Worm (Caenorhabditis elegans) whole organism, L1 larva: Measurements from ENCODE around the gene mrpl-37.

Experiments
- C16A3.4 ChIP-seq: fragments of 150-350 bp; optimal IDR thresholded peaks from 2 replicates; lab custom pipeline; 2014; ENCODE audit warnings: missing biosample characterization, missing genetic modification characterization
- F16B12.6 ChIP-seq: fragments of 150-350 bp; optimal IDR thresholded peaks from 2 replicates; lab custom pipeline; 2014; ENCODE audit warnings: missing biosample characterization, missing genetic modification characterization
- Y116A8C.19 ChIP-seq: sonication (generic microtip); optimal IDR thresholded peaks from 2 replicates; lab custom pipeline; 2016; ENCODE audit warnings: missing compliant biosample characterization, missing genetic modification characterization, borderline replicate concordance
- aha-1 ChIP-seq: fragments of 150-350 bp; optimal IDR thresholded peaks from 2 replicates; lab custom pipeline; 2014; ENCODE audit warnings: missing biosample characterization, missing genetic modification characterization
- alr-1 ChIP-seq: fragments of 200-800 bp; sonication (Bioruptor generic); optimal IDR thresholded peaks from 2 replicates; lab custom pipeline; 2018; ENCODE audit warnings: borderline replicate concordance, mild to moderate bottlenecking, missing genetic modification characterization, missing compliant biosample characterization
- ceh-82 ChIP-seq, 3 experiments: fragments of 150-350 bp in 1 of 3; sonication (generic microtip) in 2 of 3; optimal IDR thresholded peaks; 2 replicates each; lab custom pipeline; 2014 to 2017; ENCODE audit warnings: missing biosample characterization in 3 of 3, missing genetic modification characterization in 3 of 3
- ceh-88 ChIP-seq: fragments of 200-800 bp; sonication (Bioruptor generic); IDR thresholded peaks from 2 replicates; pipeline ENCODE4 v1.3.6; 2022; ENCODE audit warnings: missing genetic modification characterization, missing compliant biosample characterization
- ces-1 ChIP-seq: fragments of 150-350 bp; optimal IDR thresholded peaks from 2 replicates; lab custom pipeline; 2014; ENCODE audit warnings: missing biosample characterization, missing genetic modification reagents, missing genetic modification characterization
- dpl-1 ChIP-seq, 3 experiments: fragments of 150-350 bp in 2 of 3; sonication (generic microtip) in 1 of 3; optimal IDR thresholded peaks; 2 replicates each; lab custom pipeline; 2014 to 2017; ENCODE audit warnings: missing biosample characterization in 3 of 3, missing genetic modification characterization in 3 of 3, missing genetic modification reagents in 3 of 3
- dsc-1 ChIP-seq: sonication (generic microtip); optimal IDR thresholded peaks from 2 replicates; lab custom pipeline; 2016; ENCODE audit warnings: mild to moderate bottlenecking, missing genetic modification characterization, missing compliant biosample characterization
- efl-1 ChIP-seq, 4 experiments: fragments of 150-350 bp; optimal IDR thresholded peaks in 3 of 4; peaks in 1 of 4; 1 replicate in 1 of 4; 2 replicates in 3 of 4; lab custom pipeline; 2014; ENCODE audit warnings: missing biosample characterization in 2 of 4, missing genetic modification characterization in 2 of 4, missing genetic modification reagents in 2 of 4
- efl-3 ChIP-seq: fragments of 200-800 bp; sonication (Bioruptor generic); optimal IDR thresholded peaks from 2 replicates; lab custom pipeline; 2018; ENCODE audit warnings: mild to moderate bottlenecking, missing genetic modification characterization, missing compliant biosample characterization
- egl-13 ChIP-seq: sonication (generic microtip); optimal IDR thresholded peaks from 2 replicates; lab custom pipeline; 2016; ENCODE audit warnings: missing genotype, missing genetic modification reagents, missing genetic modification characterization, missing compliant biosample characterization
- elt-3 ChIP-seq, 6 experiments: fragments of 150-350 bp in 1 of 6; sonication (generic microtip); optimal IDR thresholded peaks; 2 replicates each; lab custom pipeline; 2017 to 2018; ENCODE audit warnings: missing biosample characterization in 6 of 6, missing genetic modification characterization in 6 of 6, inconsistent platforms in 1 of 6
- ets-5 ChIP-seq: fragments of 200-800 bp; sonication (Bioruptor generic); IDR thresholded peaks from 2 replicates; pipeline ENCODE4 v1.3.6; 2022; ENCODE audit warnings: missing genetic modification characterization, missing compliant biosample characterization
- fkh-10 ChIP-seq: sonication (generic microtip); optimal IDR thresholded peaks from 2 replicates; lab custom pipeline; 2017; ENCODE audit warnings: missing biosample characterization, missing genetic modification reagents, missing genetic modification characterization
- fkh-4 ChIP-seq: sonication (generic microtip); optimal IDR thresholded peaks from 2 replicates; lab custom pipeline; 2016; ENCODE audit warnings: missing compliant biosample characterization, missing genetic modification characterization, borderline replicate concordance
- fkh-8 ChIP-seq: sonication (generic microtip); optimal IDR thresholded peaks from 2 replicates; lab custom pipeline; 2016; ENCODE audit warnings: mild to moderate bottlenecking, missing genetic modification characterization, missing compliant biosample characterization
- fos-1 ChIP-seq: fragments of 150-350 bp; optimal IDR thresholded peaks from 2 replicates; lab custom pipeline; 2014; ENCODE audit warnings: missing biosample characterization, missing genetic modification characterization
- grh-1 ChIP-seq: fragments of 200-800 bp; sonication (Bioruptor generic); IDR thresholded peaks from 2 replicates; pipeline ENCODE4 v1.3.6; 2022; ENCODE audit warnings: missing genetic modification reagents, missing genetic modification characterization, missing compliant biosample characterization
- hlh-17 ChIP-seq: fragments of 200-800 bp; sonication (Bioruptor generic); optimal IDR thresholded peaks from 2 replicates; lab custom pipeline; 2018; ENCODE audit warnings: missing genetic modification characterization, mild to moderate bottlenecking, missing compliant biosample characterization, moderate library complexity, borderline replicate concordance
- irx-1 ChIP-seq: sonication (generic microtip); optimal IDR thresholded peaks from 2 replicates; lab custom pipeline; 2016; ENCODE audit warnings: missing genetic modification characterization, missing compliant biosample characterization
- lin-13 ChIP-seq: fragments of 150-350 bp; optimal IDR thresholded peaks from 2 replicates; lab custom pipeline; 2014; ENCODE audit warnings: missing biosample characterization, missing genetic modification reagents, missing genetic modification characterization
- lin-14 ChIP-seq: fragments of 200-800 bp; sonication (Bioruptor generic); optimal IDR thresholded peaks from 2 replicates; lab custom pipeline; 2018; ENCODE audit warnings: mild to moderate bottlenecking, missing genetic modification characterization, moderate library complexity, missing compliant biosample characterization
- lin-35 ChIP-seq, 2 experiments: fragments of 150-350 bp; optimal IDR thresholded peaks; 2 replicates each; lab custom pipeline; 2014; ENCODE audit warnings: missing biosample characterization in 2 of 2, missing genetic modification characterization in 2 of 2, missing genetic modification reagents in 2 of 2
- lin-39 ChIP-seq: fragments of 150-350 bp; optimal IDR thresholded peaks from 2 replicates; lab custom pipeline; 2014; ENCODE audit warnings: missing biosample characterization, missing genetic modification reagents, missing genetic modification characterization
- mab-9 ChIP-seq: fragments of 200-800 bp; sonication (Bioruptor generic); IDR thresholded peaks from 2 replicates; pipeline ENCODE4 v1.3.6; 2022; ENCODE audit warnings: missing genetic modification reagents, missing genetic modification characterization, missing compliant biosample characterization
- mef-2 ChIP-seq: fragments of 150-350 bp; optimal IDR thresholded peaks from 2 replicates; lab custom pipeline; 2014; ENCODE audit warnings: missing biosample characterization, missing genetic modification characterization
- mep-1 ChIP-seq: fragments of 150-350 bp; optimal IDR thresholded peaks from 2 replicates; lab custom pipeline; 2014; ENCODE audit warnings: missing biosample characterization, missing genetic modification characterization
- nhr-11 ChIP-seq: fragments of 150-350 bp; optimal IDR thresholded peaks from 2 replicates; lab custom pipeline; 2014; ENCODE audit warnings: missing biosample characterization, missing genetic modification characterization
- nhr-12 ChIP-seq: sonication (generic microtip); optimal IDR thresholded peaks from 2 replicates; lab custom pipeline; 2017; ENCODE audit warnings: missing biosample characterization, missing genetic modification characterization
- nhr-20 ChIP-seq: sonication (generic microtip); optimal IDR thresholded peaks from 2 replicates; lab custom pipeline; 2016; ENCODE audit warnings: mild to moderate bottlenecking, missing genetic modification characterization, missing compliant biosample characterization
- nhr-237 ChIP-seq: fragments of 150-350 bp; optimal IDR thresholded peaks from 2 replicates; lab custom pipeline; 2014; ENCODE audit warnings: missing biosample characterization, missing genetic modification characterization
- nhr-28 ChIP-seq: fragments of 150-350 bp; optimal IDR thresholded peaks from 2 replicates; lab custom pipeline; 2014; ENCODE audit warnings: missing biosample characterization, missing genetic modification characterization
- nhr-77 ChIP-seq: fragments of 150-350 bp; optimal IDR thresholded peaks from 2 replicates; lab custom pipeline; 2014; ENCODE audit warnings: missing biosample characterization, missing genetic modification characterization
- nhr-84 ChIP-seq: sonication (generic microtip); optimal IDR thresholded peaks from 2 replicates; lab custom pipeline; 2017; ENCODE audit warnings: missing biosample characterization, missing genetic modification characterization
- nhr-90 ChIP-seq: sonication (generic microtip); optimal IDR thresholded peaks from 2 replicates; lab custom pipeline; 2016; ENCODE audit warnings: mild to moderate bottlenecking, missing genetic modification characterization, missing compliant biosample characterization; ENCODE audit not compliant: poor library complexity
- pag-3 ChIP-seq: sonication (generic microtip); optimal IDR thresholded peaks from 2 replicates; lab custom pipeline; 2017; ENCODE audit warnings: missing genetic modification characterization, mild to moderate bottlenecking, missing compliant biosample characterization, antibody characterized with exemption, borderline replicate concordance; ENCODE audit not compliant: insufficient read depth
- rnt-1 ChIP-seq: sonication (generic microtip); optimal IDR thresholded peaks from 2 replicates; lab custom pipeline; 2016; ENCODE audit warnings: mild to moderate bottlenecking, missing genetic modification characterization, moderate library complexity, missing compliant biosample characterization
- snu-23 ChIP-seq: sonication (generic microtip); optimal IDR thresholded peaks from 2 replicates; lab custom pipeline; 2016; ENCODE audit warnings: missing genetic modification characterization, missing compliant biosample characterization
- sox-4 ChIP-seq: sonication (generic microtip); optimal IDR thresholded peaks from 2 replicates; lab custom pipeline; 2016; ENCODE audit warnings: missing genetic modification characterization, missing compliant biosample characterization
- sptf-1 ChIP-seq: fragments of 150-350 bp; optimal IDR thresholded peaks from 2 replicates; lab custom pipeline; 2014; ENCODE audit warnings: missing biosample characterization, missing genetic modification characterization
- sup-37 ChIP-seq: fragments of 200-800 bp; sonication (Bioruptor generic); optimal IDR thresholded peaks from 2 replicates; lab custom pipeline; 2018; ENCODE audit warnings: mild to moderate bottlenecking, missing genetic modification characterization, missing compliant biosample characterization
- tbx-2 ChIP-seq: sonication (generic microtip); optimal IDR thresholded peaks from 2 replicates; lab custom pipeline; 2016; ENCODE audit warnings: missing genetic modification characterization, missing compliant biosample characterization
- tlp-1 ChIP-seq: fragments of 150-350 bp; optimal IDR thresholded peaks from 2 replicates; lab custom pipeline; 2014; ENCODE audit warnings: missing biosample characterization, missing genetic modification characterization
- unc-30 ChIP-seq: sonication (generic microtip); optimal IDR thresholded peaks from 2 replicates; lab custom pipeline; 2017; ENCODE audit warnings: missing biosample characterization, missing genetic modification characterization
- unc-86 ChIP-seq: sonication (generic microtip); optimal IDR thresholded peaks from 2 replicates; lab custom pipeline; 2016; ENCODE audit warnings: missing genetic modification characterization, missing compliant biosample characterization
- unc-98 ChIP-seq: fragments of 200-800 bp; sonication (Bioruptor generic); IDR thresholded peaks from 2 replicates; pipeline ENCODE4 v1.3.6; 2022; ENCODE audit warnings: missing genetic modification characterization, missing compliant biosample characterization
- xbp-1 ChIP-seq: sonication (generic microtip); optimal IDR thresholded peaks from 2 replicates; lab custom pipeline; 2016; ENCODE audit warnings: missing genetic modification characterization, missing compliant biosample characterization
- zag-1 ChIP-seq: fragments of 150-350 bp; optimal IDR thresholded peaks from 2 replicates; lab custom pipeline; 2014; ENCODE audit warnings: missing biosample characterization, missing genetic modification characterization
- zip-4 ChIP-seq: fragments of 200-800 bp; sonication (Bioruptor generic); optimal IDR thresholded peaks from 2 replicates; lab custom pipeline; 2018; ENCODE audit warnings: mild to moderate bottlenecking, missing genetic modification characterization, moderate library complexity, missing compliant biosample characterization
- ztf-4 ChIP-seq: fragments of 150-350 bp; optimal IDR thresholded peaks from 2 replicates; lab custom pipeline; 2014; ENCODE audit warnings: missing biosample characterization, missing genetic modification characterization

The mrpl-37 gene

DNA sequence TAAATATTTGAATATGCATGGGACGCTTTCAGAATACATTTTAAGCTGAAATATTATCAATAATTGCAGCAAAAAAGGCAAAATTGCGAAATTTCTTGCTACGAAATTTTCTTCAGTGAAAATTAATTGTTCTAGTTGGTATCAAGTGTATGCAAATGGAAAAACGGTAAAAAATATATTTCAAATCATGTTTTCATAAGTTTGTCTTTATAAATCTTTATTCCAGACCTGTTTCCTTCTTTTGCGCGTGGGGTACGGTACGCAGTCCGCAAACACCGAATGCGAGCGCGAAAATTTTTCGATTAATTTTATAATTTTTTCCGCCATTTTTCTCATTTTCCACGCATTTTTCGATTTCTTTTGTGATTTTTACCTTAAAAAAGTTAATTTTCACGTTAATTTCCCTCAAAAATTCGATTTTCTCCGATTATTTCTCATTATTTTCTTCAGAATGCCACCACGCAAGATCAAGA lies 21.7 kb upstream of the mrpl-37 start, which contains the start of the genes fbxc-23 and csc-1 (continued):
- TF ChIP-seq lin-13 (GFP tag; lab: Kevin White, UChicago) (no peak), ceh-82 (tag; optimal IDR thresholded peaks at IDR 0.05; lab: Kevin White, UChicago) (peak; percentile 20 to 42 (median 28)), fkh-8 (tag; lab: Kevin White, UChicago) (peak; percentile 25), unc-30 (tag; lab: Kevin White, UChicago) (no peak), efl-1 (optimal IDR thresholded peaks at IDR 0.05; lab: Kevin White, UChicago) (peak; percentile 93 to 96), efl-1 (GFP tag; optimal IDR thresholded peaks at IDR 0.05 in 1 of 2; lab: Kevin White, UChicago) (peak; percentile 95 to 99), nhr-20 (tag; lab: Kevin White, UChicago) (peak; percentile 60), nhr-237 (tag; lab: Kevin White, UChicago) (no peak), Y116A8C.19 (tag; lab: Kevin White, UChicago) (no peak), elt-3 (tag; optimal IDR thresholded peaks at IDR 0.05; lab: Kevin White, UChicago) (peak in 1 of 6 experiments; percentile 67), egl-13 (tag; lab: Kevin White, UChicago) (no peak), nhr-84 (tag; lab: Kevin White, UChicago) (no peak), ces-1 (GFP tag; lab: Kevin White, UChicago) (no peak), F16B12.6 (tag; lab: Kevin White, UChicago) (peak; percentile 92), zag-1 (no peak), sup-37 (GFP tag; lab: Kevin White, UChicago) (no peak), lin-39 (no peak), snu-23 (GFP tag; lab: Kevin White, UChicago) (peak; percentile 73), efl-3 (GFP tag; lab: Kevin White, UChicago) (no peak), nhr-12 (tag; lab: Kevin White, UChicago) (no peak), sptf-1 (tag; lab: Kevin White, UChicago) (no peak), C16A3.4 (tag; lab: Kevin White, UChicago) (peak; percentile 59), nhr-11 (no peak), grh-1 (GFP tag; lab: Robert Waterston, UW) (peak; percentile 48; the same call in 1 of the 2 replicates), tlp-1 (tag; lab: Kevin White, UChicago) (no peak), hlh-17 (GFP tag; lab: Kevin White, UChicago) (no peak), alr-1 (tag; lab: Kevin White, UChicago) (no peak), xbp-1 (peak; percentile 39), zip-4 (no peak), mep-1 (tag; lab: Kevin White, UChicago) (peak; percentile 75), fkh-10 (no peak), nhr-28 (tag; lab: Kevin White, UChicago) (no peak), tbx-2 (tag; lab: Kevin White, UChicago) (peak; percentile 45), dpl-1 (GFP tag; optimal IDR thresholded peaks at IDR 0.05; lab: Kevin White, UChicago) (peak; percentile 91 to 96 (median 93)), nhr-77 (tag; lab: Kevin White, UChicago) (peak; percentile 21), lin-35 (GFP tag; optimal IDR thresholded peaks at IDR 0.05; lab: Kevin White, UChicago) (peak; percentile 89 to 95), irx-1 (tag; lab: Kevin White, UChicago) (peak; percentile 53), nhr-90 (no peak), unc-86 (tag; lab: Kevin White, UChicago) (no peak), unc-98 (GFP tag; lab: Robert Waterston, UW) (no peak), pag-3 (tag; lab: Kevin White, UChicago) (no peak), lin-14 (GFP tag; lab: Kevin White, UChicago) (peak; percentile 43), sox-4 (no peak), mab-9 (GFP tag; lab: Robert Waterston, UW) (no peak), aha-1 (tag; lab: Kevin White, UChicago) (no peak), ets-5 (GFP tag; lab: Robert Waterston, UW) (no peak), rnt-1 (tag; lab: Kevin White, UChicago) (peak; percentile 36), fos-1 (tag; lab: Kevin White, UChicago) (no peak), fkh-4 (tag; lab: Kevin White, UChicago) (peak; percentile 20), mef-2 (tag; lab: Kevin White, UChicago) (no peak), ztf-4 (tag; lab: Kevin White, UChicago) (no peak), ceh-88 (GFP tag; lab: Robert Waterston, UW) (no peak), dsc-1 (peak; percentile 33)
